Worm (Caenorhabditis elegans) whole organism, L2 larva: ENCODE data around the gene rpn-6.1.

Experiments used
- C34F6.9 ChIP-seq: fragments of 150-350 bp; optimal IDR thresholded peaks from 2 replicates; lab custom pipeline; 2014; ENCODE audit warnings: missing biosample characterization, missing genetic modification characterization
- F13H6.1 ChIP-seq: sonication (generic microtip); optimal IDR thresholded peaks from 2 replicates; lab custom pipeline; 2016; ENCODE audit warnings: missing genetic modification characterization, missing compliant biosample characterization
- R02D3.7 ChIP-seq: fragments of 150-350 bp; optimal IDR thresholded peaks from 2 replicates; lab custom pipeline; 2014; ENCODE audit warnings: missing biosample characterization, missing genetic modification characterization
- Y55F3AM.14 ChIP-seq: fragments of 200-800 bp; sonication (Bioruptor generic); optimal IDR thresholded peaks from 2 replicates; lab custom pipeline; 2018; ENCODE audit warnings: mild to moderate bottlenecking, missing genetic modification characterization, missing compliant biosample characterization
- ZK546.5 ChIP-seq: sonication (generic microtip); optimal IDR thresholded peaks from 2 replicates; lab custom pipeline; 2017; ENCODE audit warnings: missing biosample characterization, missing genetic modification characterization
- alr-1 ChIP-seq: fragments of 150-350 bp; optimal IDR thresholded peaks from 2 replicates; lab custom pipeline; 2014; ENCODE audit warnings: missing biosample characterization, missing genetic modification characterization
- aly-2 ChIP-seq: fragments of 150-350 bp; optimal IDR thresholded peaks from 2 replicates; lab custom pipeline; 2014; ENCODE audit warnings: missing biosample characterization, missing genetic modification characterization
- ama-1 ChIP-seq: fragments of 150-350 bp; optimal IDR thresholded peaks from 2 replicates; lab custom pipeline; 2018; ENCODE audit warnings: inconsistent platforms
- blmp-1 ChIP-seq: sonication (generic microtip); optimal IDR thresholded peaks from 2 replicates; lab custom pipeline; 2017; ENCODE audit warnings: missing genetic modification characterization, mild to moderate bottlenecking, missing compliant biosample characterization, antibody characterized with exemption, moderate library complexity; ENCODE audit not compliant: insufficient read depth
- ceh-16 ChIP-seq: fragments of 150-350 bp; optimal IDR thresholded peaks from 2 replicates; lab custom pipeline; 2014; ENCODE audit warnings: missing biosample characterization, missing genetic modification characterization
- ceh-82 ChIP-seq: fragments of 150-350 bp; optimal IDR thresholded peaks from 2 replicates; lab custom pipeline; 2014; ENCODE audit warnings: missing biosample characterization, missing genetic modification characterization
- crh-2 ChIP-seq: sonication (generic microtip); optimal IDR thresholded peaks from 2 replicates; lab custom pipeline; 2017; ENCODE audit warnings: missing biosample characterization, missing genetic modification characterization
- dmd-4 ChIP-seq: sonication (generic microtip); optimal IDR thresholded peaks from 2 replicates; lab custom pipeline; 2017; ENCODE audit warnings: missing biosample characterization, missing genetic modification characterization
- egl-27 ChIP-seq: sonication (generic microtip); optimal IDR thresholded peaks from 3 replicates; lab custom pipeline; 2017; ENCODE audit warnings: missing biosample characterization, missing genetic modification reagents, missing genetic modification characterization
- elt-1 ChIP-seq: fragments of 150-350 bp; optimal IDR thresholded peaks from 2 replicates; lab custom pipeline; 2014; ENCODE audit warnings: missing biosample characterization, missing genetic modification characterization
- elt-3 ChIP-seq: sonication (generic microtip); optimal IDR thresholded peaks from 2 replicates; lab custom pipeline; 2017; ENCODE audit warnings: missing biosample characterization, missing genetic modification characterization
- fos-1 ChIP-seq: fragments of 150-350 bp; optimal IDR thresholded peaks from 2 replicates; lab custom pipeline; 2014; ENCODE audit warnings: missing biosample characterization, missing genetic modification characterization
- gmeb-1 ChIP-seq: fragments of 150-350 bp; optimal IDR thresholded peaks from 2 replicates; lab custom pipeline; 2014; ENCODE audit warnings: missing biosample characterization, missing genetic modification characterization
- lin-11 ChIP-seq: fragments of 150-350 bp; sonication (generic microtip); optimal IDR thresholded peaks from 2 replicates; lab custom pipeline; 2014; ENCODE audit warnings: missing biosample characterization, missing genetic modification characterization, inconsistent platforms, mixed read lengths
- lin-13 ChIP-seq: fragments of 150-350 bp; optimal IDR thresholded peaks from 2 replicates; lab custom pipeline; 2014; ENCODE audit warnings: missing biosample characterization, missing genetic modification reagents, missing genetic modification characterization
- lin-39 ChIP-seq: fragments of 150-350 bp; optimal IDR thresholded peaks from 2 replicates; lab custom pipeline; 2014; ENCODE audit warnings: missing biosample characterization, missing genetic modification reagents, missing genetic modification characterization
- lsy-2 ChIP-seq, 2 experiments: fragments of 150-350 bp in 1 of 2; sonication (generic microtip) in 1 of 2; optimal IDR thresholded peaks; 2 replicates each; lab custom pipeline; 2014 to 2017; ENCODE audit warnings: missing biosample characterization in 2 of 2, missing genetic modification characterization in 2 of 2
- mab-5 ChIP-seq: fragments of 150-350 bp; optimal IDR thresholded peaks from 2 replicates; lab custom pipeline; 2014; ENCODE audit warnings: missing biosample characterization, missing genetic modification characterization
- mbf-1 ChIP-seq: sonication (generic microtip); optimal IDR thresholded peaks from 2 replicates; lab custom pipeline; 2017; ENCODE audit warnings: missing biosample characterization, missing genetic modification characterization
- mdl-1 ChIP-seq, 2 experiments: fragments of 150-350 bp in 1 of 2; sonication (generic microtip) in 1 of 2; optimal IDR thresholded peaks; 2 replicates each; lab custom pipeline; 2017; ENCODE audit warnings: missing biosample characterization in 2 of 2, missing genetic modification characterization in 2 of 2
- nhr-10 ChIP-seq: sonication (generic microtip); optimal IDR thresholded peaks from 2 replicates; lab custom pipeline; 2017; ENCODE audit warnings: missing biosample characterization, missing genetic modification characterization
- nhr-11 ChIP-seq: fragments of 150-350 bp; optimal IDR thresholded peaks from 2 replicates; lab custom pipeline; 2014; ENCODE audit warnings: missing biosample characterization, missing genetic modification characterization
- nhr-12 ChIP-seq: fragments of 150-350 bp; optimal IDR thresholded peaks from 2 replicates; lab custom pipeline; 2014; ENCODE audit warnings: missing biosample characterization, missing genetic modification characterization
- nhr-129 ChIP-seq: fragments of 150-350 bp; optimal IDR thresholded peaks from 2 replicates; lab custom pipeline; 2014; ENCODE audit warnings: missing biosample characterization, missing genetic modification characterization
- nhr-21 ChIP-seq: fragments of 150-350 bp; optimal IDR thresholded peaks from 2 replicates; lab custom pipeline; 2014; ENCODE audit warnings: missing biosample characterization, missing genetic modification characterization
- nhr-23 ChIP-seq: fragments of 150-350 bp; optimal IDR thresholded peaks from 2 replicates; lab custom pipeline; 2014; ENCODE audit warnings: missing biosample characterization, missing genetic modification reagents, missing genetic modification characterization
- nhr-237 ChIP-seq: fragments of 150-350 bp; optimal IDR thresholded peaks from 2 replicates; lab custom pipeline; 2014; ENCODE audit warnings: missing biosample characterization, missing genetic modification characterization
- nhr-25 ChIP-seq: fragments of 150-350 bp; sonication (generic microtip); optimal IDR thresholded peaks from 3 replicates; lab custom pipeline; 2014; ENCODE audit warnings: missing biosample characterization, missing genetic modification characterization
- nhr-6 ChIP-seq: fragments of 150-350 bp; optimal IDR thresholded peaks from 2 replicates; lab custom pipeline; 2014; ENCODE audit warnings: missing biosample characterization, missing genetic modification characterization
- nhr-77 ChIP-seq: fragments of 150-350 bp; optimal IDR thresholded peaks from 2 replicates; lab custom pipeline; 2014; ENCODE audit warnings: missing biosample characterization, missing genetic modification characterization
- peb-1 ChIP-seq: fragments of 150-350 bp; optimal IDR thresholded peaks from 2 replicates; lab custom pipeline; 2014; ENCODE audit warnings: missing biosample characterization, missing genetic modification characterization
- sem-4 ChIP-seq: fragments of 150-350 bp; optimal IDR thresholded peaks from 2 replicates; lab custom pipeline; 2014; ENCODE audit warnings: missing biosample characterization, missing genetic modification reagents, missing genetic modification characterization
- skn-1 ChIP-seq: sonication (generic microtip); optimal IDR thresholded peaks from 2 replicates; lab custom pipeline; 2017; ENCODE audit warnings: missing biosample characterization, missing genetic modification characterization
- sma-3 ChIP-seq: sonication (generic microtip); optimal IDR thresholded peaks from 2 replicates; lab custom pipeline; 2016; ENCODE audit warnings: missing genetic modification reagents, missing genetic modification characterization, missing compliant biosample characterization
- sma-9 ChIP-seq, 2 experiments: fragments of 150-350 bp in 1 of 2; sonication (generic microtip) in 1 of 2; optimal IDR thresholded peaks; 2 replicates each; lab custom pipeline; 2014 to 2016; ENCODE audit warnings: missing genetic modification characterization in 2 of 2, mild to moderate bottlenecking in 1 of 2, missing biosample characterization in 1 of 2, missing compliant biosample characterization in 1 of 2, missing genetic modification reagents in 1 of 2, moderate library complexity in 1 of 2
- snpc-4 ChIP-seq: fragments of 150-350 bp; optimal IDR thresholded peaks from 2 replicates; lab custom pipeline; 2014; ENCODE audit warnings: missing biosample characterization, missing genetic modification characterization
- unc-39 ChIP-seq: fragments of 150-350 bp; optimal IDR thresholded peaks from 2 replicates; lab custom pipeline; 2014; ENCODE audit warnings: missing biosample characterization, missing genetic modification characterization
- unc-55 ChIP-seq: fragments of 150-350 bp; sonication (generic microtip); optimal IDR thresholded peaks from 3 replicates; lab custom pipeline; 2014; ENCODE audit warnings: missing biosample characterization, missing genetic modification reagents, missing genetic modification characterization
- unc-62 ChIP-seq: fragments of 150-350 bp; optimal IDR thresholded peaks from 2 replicates; lab custom pipeline; 2014; ENCODE audit warnings: missing biosample characterization, missing genetic modification reagents, missing genetic modification characterization
- zag-1 ChIP-seq: fragments of 150-350 bp; optimal IDR thresholded peaks from 2 replicates; lab custom pipeline; 2014; ENCODE audit warnings: missing biosample characterization, missing genetic modification characterization
- ztf-1 ChIP-seq: fragments of 200-800 bp; sonication (Bioruptor generic); conservative IDR thresholded peaks from 2 replicates; pipeline ENCODE4 v1.3.6; 2022; ENCODE audit warnings: missing genetic modification characterization, missing compliant biosample characterization
- ztf-11 ChIP-seq: sonication (generic microtip); optimal IDR thresholded peaks from 2 replicates; lab custom pipeline; 2017; ENCODE audit warnings: missing biosample characterization, missing genetic modification characterization
- ztf-4 ChIP-seq: fragments of 150-350 bp; optimal IDR thresholded peaks from 2 replicates; lab custom pipeline; 2014; ENCODE audit warnings: missing biosample characterization, missing genetic modification characterization

rpn-6.1 gene

DNA sequence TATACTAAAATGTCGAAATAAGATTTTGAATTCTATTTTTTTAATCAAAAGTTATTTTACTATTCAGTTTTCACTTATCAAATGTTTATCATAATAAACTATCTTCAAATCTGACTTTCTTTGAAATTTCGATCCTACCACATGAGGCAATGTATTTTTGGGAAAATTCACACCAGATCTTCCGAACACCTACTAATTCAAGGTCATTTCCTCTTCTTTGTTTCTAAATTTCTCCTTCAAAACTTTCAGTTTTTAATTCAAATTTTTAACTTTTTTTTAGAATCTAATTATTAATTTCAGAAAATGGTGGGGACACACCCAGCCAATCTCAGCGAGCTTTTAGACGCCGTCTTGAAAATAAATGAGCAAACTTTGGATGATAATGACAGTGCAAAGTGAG, 17.8 kb upstream of the rpn-6.1 start, which contains the start of gene ceh-20:
Gene ceh-20 (plus strand): TSS at position 301 of the 400 bp plus-strand sequence.
- TF ChIP-seq nhr-12 = no peak
- TF ChIP-seq nhr-10 (tag; lab: Kevin White, UChicago) = no peak
- TF ChIP-seq mbf-1 (tag; lab: Kevin White, UChicago) = no peak
- no peak for TF ChIP-seq C34F6.9 (tag; lab: Kevin White, UChicago)
- TF ChIP-seq ZK546.5 = no peak
- TF ChIP-seq lsy-2 (tag; optimal IDR thresholded peaks at IDR 0.05; lab: Kevin White, UChicago) = no peak
- TF ChIP-seq ceh-82 (tag; lab: Kevin White, UChicago) = no peak
- TF ChIP-seq skn-1 (tag; lab: Kevin White, UChicago) = no peak
- TF ChIP-seq elt-3 (tag; lab: Kevin White, UChicago) = no peak
- TF ChIP-seq unc-62 (GFP tag; lab: Kevin White, UChicago) = no peak
- TF ChIP-seq lin-11 (tag; lab: Kevin White, UChicago) = no peak
- no peak for TF ChIP-seq sma-3 (GFP tag; lab: Kevin White, UChicago)
- TF ChIP-seq nhr-23 (tag; lab: Kevin White, UChicago) = no peak
- TF ChIP-seq dmd-4 = no peak
- no peak for TF ChIP-seq Y55F3AM.14 (GFP tag; lab: Kevin White, UChicago)
- TF ChIP-seq mdl-1 (tag; optimal IDR thresholded peaks at IDR 0.05; lab: Kevin White, UChicago) = no peak

DNA sequence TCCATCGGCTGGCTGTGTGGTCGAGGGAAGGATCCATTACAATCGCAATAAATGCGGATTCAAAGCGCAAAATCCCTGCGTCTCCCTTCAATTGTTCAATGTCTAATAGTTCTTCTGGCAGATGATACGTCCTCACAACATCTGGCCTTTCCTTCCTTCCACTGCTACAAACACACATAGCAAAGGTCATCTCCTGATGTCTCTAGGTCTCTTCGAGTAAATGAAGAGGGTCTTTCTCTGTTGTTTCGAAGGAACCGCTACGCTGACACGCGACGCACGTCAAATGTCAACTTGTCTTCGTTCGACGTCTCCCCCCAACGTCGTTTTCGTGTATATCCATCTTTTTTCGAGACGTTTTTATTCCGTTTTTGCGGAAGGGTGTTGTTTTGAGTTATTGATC, 17.1 kb upstream of the rpn-6.1 start:
- no peak for TF ChIP-seq nhr-10 (tag; lab: Kevin White, UChicago)
- peak; percentile 15 for TF ChIP-seq lin-11 (tag; lab: Kevin White, UChicago)
- TF ChIP-seq elt-3 (tag; lab: Kevin White, UChicago) = no peak
- no peak for TF ChIP-seq aly-2 (tag; lab: Kevin White, UChicago)
- peak; percentile 27 for TF ChIP-seq zag-1 (tag; lab: Kevin White, UChicago)
- TF ChIP-seq mdl-1 (tag; optimal IDR thresholded peaks at IDR 0.05; lab: Kevin White, UChicago) = peak in 1 of 2 experiments; percentile 5
- TF ChIP-seq skn-1 (tag; lab: Kevin White, UChicago) = no peak
- TF ChIP-seq fos-1 (tag; lab: Kevin White, UChicago) = peak; percentile 64
- peak; percentile 29 for TF ChIP-seq lin-13 (GFP tag; lab: Kevin White, UChicago)
- TF ChIP-seq nhr-77 (tag; lab: Kevin White, UChicago) = no peak
- TF ChIP-seq nhr-23 (tag; lab: Kevin White, UChicago) = no peak
- no peak for TF ChIP-seq R02D3.7 (tag; lab: Kevin White, UChicago)
- TF ChIP-seq nhr-129 (tag; lab: Kevin White, UChicago) = peak; percentile 88
- peak; percentile 52 to 89 for TF ChIP-seq lsy-2 (tag; optimal IDR thresholded peaks at IDR 0.05; lab: Kevin White, UChicago)
- TF ChIP-seq ama-1 (lab: Kevin White, UChicago) = peak; percentile 23
- peak; percentile 90 for TF ChIP-seq unc-62 (GFP tag; lab: Kevin White, UChicago)
- no peak for TF ChIP-seq Y55F3AM.14 (GFP tag; lab: Kevin White, UChicago)
- peak; percentile 75 for TF ChIP-seq mab-5 (tag; lab: Kevin White, UChicago)
- no peak for TF ChIP-seq nhr-12
- TF ChIP-seq blmp-1 = peak; percentile 64
- peak; percentile 80 for TF ChIP-seq nhr-21
- TF ChIP-seq nhr-237 (tag; lab: Kevin White, UChicago) = no peak
- TF ChIP-seq sem-4 (tag; lab: Kevin White, UChicago) = peak; percentile 69
- TF ChIP-seq elt-1 (tag; lab: Kevin White, UChicago) = no peak
- peak; percentile 71 for TF ChIP-seq crh-2 (tag; lab: Kevin White, UChicago)
- TF ChIP-seq sma-9 (GFP tag; optimal IDR thresholded peaks at IDR 0.05; lab: Kevin White, UChicago) = peak; percentile 61
- no peak for TF ChIP-seq sma-9 (tag; optimal IDR thresholded peaks at IDR 0.05; lab: Kevin White, UChicago)
- peak; percentile 27 for TF ChIP-seq ztf-4 (tag; lab: Kevin White, UChicago)
- TF ChIP-seq gmeb-1 (tag; lab: Kevin White, UChicago) = no peak
- TF ChIP-seq unc-39 = no peak
- TF ChIP-seq dmd-4 = no peak
- TF ChIP-seq sma-3 (GFP tag; lab: Kevin White, UChicago) = peak; percentile 57
- TF ChIP-seq lin-39 = peak; percentile 59
- no peak for TF ChIP-seq ztf-1
- TF ChIP-seq unc-55 (GFP tag; lab: Kevin White, UChicago) = peak; percentile 22
- no peak for TF ChIP-seq ZK546.5
- TF ChIP-seq nhr-11 = no peak
- no peak for TF ChIP-seq snpc-4 (tag; lab: Kevin White, UChicago)
- TF ChIP-seq ceh-16 = no peak
- no peak for TF ChIP-seq peb-1 (tag; lab: Kevin White, UChicago)
- TF ChIP-seq egl-27 (tag; lab: Kevin White, UChicago) = peak; percentile 50
- TF ChIP-seq ztf-11 (tag; lab: Kevin White, UChicago) = no peak
- TF ChIP-seq nhr-25 (tag; lab: Kevin White, UChicago) = peak; percentile 86
- no peak for TF ChIP-seq mbf-1 (tag; lab: Kevin White, UChicago)
- peak; percentile 71 for TF ChIP-seq F13H6.1
- no peak for TF ChIP-seq alr-1
- TF ChIP-seq nhr-6 = peak; percentile 67
- no peak for TF ChIP-seq ceh-82 (tag; lab: Kevin White, UChicago)
- peak; percentile 94 for TF ChIP-seq C34F6.9 (tag; lab: Kevin White, UChicago)
